Worm (Caenorhabditis elegans) whole organism, L4 larva: ENCODE results near the gene C16C8.22.

Source experiments
- Y5F2A.4 ChIP-seq: fragments of 200-800 bp; sonication (Bioruptor generic); optimal IDR thresholded peaks from 2 replicates; lab custom pipeline; 2018; ENCODE audit warnings: mild to moderate bottlenecking, missing genetic modification characterization, missing compliant biosample characterization
- ceh-62 ChIP-seq: sonication (generic microtip); optimal IDR thresholded peaks from 2 replicates; lab custom pipeline; 2017; ENCODE audit warnings: missing biosample characterization, missing genetic modification characterization
- egl-27 ChIP-seq: sonication (generic microtip); optimal IDR thresholded peaks from 3 replicates; lab custom pipeline; 2017; ENCODE audit warnings: missing biosample characterization, missing genetic modification reagents, missing genetic modification characterization
- lin-15B ChIP-seq: fragments of 150-350 bp; sonication (generic microtip); optimal IDR thresholded peaks from 3 replicates; lab custom pipeline; 2014; ENCODE audit warnings: missing biosample characterization, missing genetic modification characterization
- lin-39 ChIP-seq: fragments of 150-350 bp; optimal IDR thresholded peaks from 2 replicates; lab custom pipeline; 2014; ENCODE audit warnings: missing biosample characterization, missing genetic modification reagents, missing genetic modification characterization
- nhr-6 ChIP-seq: fragments of 150-350 bp; optimal IDR thresholded peaks from 2 replicates; lab custom pipeline; 2014; ENCODE audit warnings: missing biosample characterization, missing genetic modification characterization
- nhr-76 ChIP-seq: fragments of 150-350 bp; optimal IDR thresholded peaks from 2 replicates; lab custom pipeline; 2014; ENCODE audit warnings: missing biosample characterization, missing genetic modification characterization
- skn-1 ChIP-seq: fragments of 150-350 bp; optimal IDR thresholded peaks from 2 replicates; lab custom pipeline; 2014; ENCODE audit warnings: missing biosample characterization, missing genetic modification characterization
- zag-1 ChIP-seq: fragments of 150-350 bp; optimal IDR thresholded peaks from 2 replicates; lab custom pipeline; 2014; ENCODE audit warnings: missing biosample characterization, missing genetic modification characterization
- ztf-11 ChIP-seq: fragments of 150-350 bp; optimal IDR thresholded peaks from 2 replicates; lab custom pipeline; 2014; ENCODE audit warnings: missing biosample characterization, missing genetic modification characterization

ce11 chrII:3444280-3444679, 1.2 kb upstream of the C16C8.22 start, which contains the start of gene C16C8.4:
- TF ChIP-seq zag-1 (tag; lab: Kevin White, UChicago) (no peak), skn-1 (tag; lab: Kevin White, UChicago) (no peak), ztf-11 (no peak), lin-39 (tag; lab: Kevin White, UChicago) (no peak), nhr-6 (tag; lab: Kevin White, UChicago) (no peak), egl-27 (tag; lab: Kevin White, UChicago) (no peak), ceh-62 (tag; lab: Kevin White, UChicago) (no peak), lin-15B (no peak), nhr-76 (tag; lab: Kevin White, UChicago) (no peak), Y5F2A.4 (GFP tag; lab: Kevin White, UChicago) (no peak)
